Worm (Caenorhabditis elegans) whole organism, L4/young adult: ENCODE results near the gene R144.6.

Source experiments
- W03F9.2 ChIP-seq: fragments of 150-350 bp; optimal IDR thresholded peaks from 2 replicates; lab custom pipeline; 2014; ENCODE audit warnings: missing biosample characterization, missing genetic modification characterization
- him-1 ChIP-seq: sonication (generic microtip); optimal IDR thresholded peaks from 2 replicates; lab custom pipeline; 2016; ENCODE audit warnings: missing genotype, missing genetic modification reagents, missing genetic modification characterization, missing compliant biosample characterization

- TF ChIP-seq W03F9.2 (no peak), him-1 (tag; lab: Kevin White, UChicago) (no peak)
Measured at ce11 chrIII:4998111-4998859, 6.2 kb downstream of the R144.6 start, which contains the start of gene tmem-131.
